Fruit fly (Drosophila melanogaster) whole organism, prepupa: ENCODE results near the gene CheB38b.

Experiments
- OdsH ChIP-seq: fragments of 200-800 bp; sonication (Bioruptor generic); optimal IDR thresholded peaks from 3 replicates; lab custom pipeline; 2016; ENCODE audit warnings: missing biosample characterization, missing genetic modification characterization
- Sox15 ChIP-seq: fragments of 200-800 bp; sonication (Bioruptor generic); optimal IDR thresholded peaks from 3 replicates; lab custom pipeline; 2016; ENCODE audit warnings: missing biosample characterization, missing genetic modification characterization
- eg ChIP-seq: fragments of 200-800 bp; sonication (Bioruptor generic); IDR thresholded peaks from 3 replicates; pipeline ENCODE4 v1.3.6; 2022; ENCODE audit warnings: missing biosample characterization, missing genetic modification characterization
- fd59A ChIP-seq: fragments of 200-800 bp; sonication (Bioruptor generic); optimal IDR thresholded peaks from 2 replicates; lab custom pipeline; 2017; ENCODE audit warnings: missing biosample characterization, mild to moderate bottlenecking, missing genetic modification characterization, missing genetic modification reagents

dm6 chr2L:20857791-20858190 is 40.7 kb upstream of the CheB38b start, which contains the start of gene CG14400:
- TF ChIP-seq eg (GFP tag; lab: Robert Waterston, UW) (no peak), OdsH (no peak), fd59A (GFP tag; lab: Kevin White, UChicago) (no peak), Sox15 (GFP tag; lab: Kevin White, UChicago) (no peak)
